Worm (Caenorhabditis elegans) whole organism, L3 larva: ENCODE results near the gene mrpl-28.

Experiments used
- R02D3.7 ChIP-seq: fragments of 150-350 bp; optimal IDR thresholded peaks from 2 replicates; lab custom pipeline; 2014; ENCODE audit warnings: missing biosample characterization, missing genetic modification characterization
- ZK546.5 ChIP-seq: sonication (generic microtip); optimal IDR thresholded peaks from 2 replicates; lab custom pipeline; 2017; ENCODE audit warnings: missing biosample characterization, missing genetic modification characterization
- aly-2 ChIP-seq: fragments of 150-350 bp; optimal IDR thresholded peaks from 2 replicates; lab custom pipeline; 2014; ENCODE audit warnings: missing biosample characterization, missing genetic modification characterization
- ama-1 ChIP-seq: fragments of 150-350 bp; optimal IDR thresholded peaks from 2 replicates; lab custom pipeline; 2018
- ceh-16 ChIP-seq: sonication (generic microtip); optimal IDR thresholded peaks from 2 replicates; lab custom pipeline; 2017; ENCODE audit warnings: missing biosample characterization, missing genetic modification characterization
- ceh-28 ChIP-seq: fragments of 150-350 bp; optimal IDR thresholded peaks from 2 replicates; lab custom pipeline; 2014; ENCODE audit warnings: missing biosample characterization, missing genetic modification reagents, missing genetic modification characterization
- ceh-9 ChIP-seq: sonication (generic microtip); optimal IDR thresholded peaks from 2 replicates; lab custom pipeline; 2018; ENCODE audit warnings: missing biosample characterization, missing genetic modification characterization
- daf-12 ChIP-seq: fragments of 150-350 bp; optimal IDR thresholded peaks from 2 replicates; lab custom pipeline; 2014; ENCODE audit warnings: missing biosample characterization, missing genetic modification reagents, missing genetic modification characterization
- elt-2 ChIP-seq: sonication (generic microtip); optimal IDR thresholded peaks from 2 replicates; lab custom pipeline; 2016; ENCODE audit warnings: missing genetic modification reagents, mild to moderate bottlenecking, missing genetic modification characterization, missing compliant biosample characterization
- elt-3 ChIP-seq, 3 experiments: fragments of 150-350 bp in 1 of 3; sonication (generic microtip) in 2 of 3; optimal IDR thresholded peaks; 2 replicates in 2 of 3; 4 replicates in 1 of 3; lab custom pipeline; 2014 to 2017; ENCODE audit warnings: missing biosample characterization in 3 of 3, missing genetic modification characterization in 3 of 3
- eor-1 ChIP-seq, 2 experiments: fragments of 150-350 bp; optimal IDR thresholded peaks; 2 replicates each; lab custom pipeline; 2014 to 2018; ENCODE audit warnings: missing biosample characterization in 2 of 2, missing genetic modification characterization in 2 of 2
- fkh-10 ChIP-seq: sonication (generic microtip); optimal IDR thresholded peaks from 2 replicates; lab custom pipeline; 2017; ENCODE audit warnings: missing biosample characterization, missing genetic modification reagents, missing genetic modification characterization
- fos-1 ChIP-seq: fragments of 150-350 bp; optimal IDR thresholded peaks from 2 replicates; lab custom pipeline; 2014; ENCODE audit warnings: missing biosample characterization, missing genetic modification characterization
- jun-1 ChIP-seq: fragments of 150-350 bp; optimal IDR thresholded peaks from 2 replicates; lab custom pipeline; 2014; ENCODE audit warnings: missing biosample characterization, missing genetic modification reagents, missing genetic modification characterization
- lin-15B ChIP-seq: fragments of 150-350 bp; optimal IDR thresholded peaks from 2 replicates; lab custom pipeline; 2014; ENCODE audit warnings: missing biosample characterization, missing genetic modification characterization
- lin-39 ChIP-seq: fragments of 150-350 bp; optimal IDR thresholded peaks from 2 replicates; lab custom pipeline; 2018; ENCODE audit warnings: missing biosample characterization, missing genetic modification reagents, missing genetic modification characterization
- lsy-12 ChIP-seq: sonication (generic microtip); optimal IDR thresholded peaks from 2 replicates; lab custom pipeline; 2016; ENCODE audit warnings: mild to moderate bottlenecking, missing genetic modification characterization, missing compliant biosample characterization
- mdl-1 ChIP-seq: fragments of 150-350 bp; optimal IDR thresholded peaks from 2 replicates; lab custom pipeline; 2014; ENCODE audit warnings: missing biosample characterization, missing genetic modification characterization
- mml-1 ChIP-seq: fragments of 150-350 bp; sonication (generic microtip); optimal IDR thresholded peaks from 3 replicates; lab custom pipeline; 2014; ENCODE audit warnings: missing biosample characterization, missing genetic modification characterization
- nfya-1 ChIP-seq: sonication (generic microtip); optimal IDR thresholded peaks from 2 replicates; lab custom pipeline; 2017; ENCODE audit warnings: missing genetic modification characterization, mild to moderate bottlenecking, missing compliant biosample characterization, antibody characterized with exemption, moderate library complexity; ENCODE audit not compliant: insufficient read depth
- nhr-11 ChIP-seq: fragments of 150-350 bp; optimal IDR thresholded peaks from 2 replicates; lab custom pipeline; 2014; ENCODE audit warnings: missing biosample characterization, missing genetic modification characterization
- nhr-12 ChIP-seq: fragments of 150-350 bp; optimal IDR thresholded peaks from 2 replicates; lab custom pipeline; 2014; ENCODE audit warnings: missing biosample characterization, missing genetic modification characterization
- nhr-23 ChIP-seq: fragments of 150-350 bp; optimal IDR thresholded peaks from 2 replicates; lab custom pipeline; 2014; ENCODE audit warnings: missing biosample characterization, missing genetic modification reagents, missing genetic modification characterization
- nhr-237 ChIP-seq: fragments of 150-350 bp; optimal IDR thresholded peaks from 2 replicates; lab custom pipeline; 2014; ENCODE audit warnings: missing biosample characterization, missing genetic modification characterization
- nhr-25 ChIP-seq: sonication (generic microtip); optimal IDR thresholded peaks from 2 replicates; lab custom pipeline; 2017; ENCODE audit warnings: missing biosample characterization, missing genetic modification characterization
- nhr-28 ChIP-seq: fragments of 150-350 bp; optimal IDR thresholded peaks from 2 replicates; lab custom pipeline; 2014; ENCODE audit warnings: missing biosample characterization, missing genetic modification characterization
- nhr-43 ChIP-seq: sonication (generic microtip); optimal IDR thresholded peaks from 2 replicates; lab custom pipeline; 2016; ENCODE audit warnings: mild to moderate bottlenecking, missing genetic modification characterization, missing compliant biosample characterization; ENCODE audit not compliant: poor library complexity, severe bottlenecking
- nhr-67 ChIP-seq: fragments of 150-350 bp; optimal IDR thresholded peaks from 2 replicates; lab custom pipeline; 2014; ENCODE audit warnings: missing biosample characterization, missing genetic modification characterization
- nhr-76 ChIP-seq: fragments of 150-350 bp; sonication (generic microtip); optimal IDR thresholded peaks from 5 replicates; lab custom pipeline; 2014; ENCODE audit warnings: missing biosample characterization, missing genetic modification characterization
- nhr-77 ChIP-seq: fragments of 150-350 bp; optimal IDR thresholded peaks from 2 replicates; lab custom pipeline; 2014; ENCODE audit warnings: missing biosample characterization, missing genetic modification characterization
- skn-1 ChIP-seq: fragments of 150-350 bp; optimal IDR thresholded peaks from 2 replicates; lab custom pipeline; 2014; ENCODE audit warnings: missing biosample characterization, missing genetic modification characterization
- snpc-4 ChIP-seq: fragments of 150-350 bp; optimal IDR thresholded peaks from 2 replicates; lab custom pipeline; 2014; ENCODE audit warnings: missing biosample characterization, missing genetic modification characterization
- unc-39 ChIP-seq: sonication (generic microtip); optimal IDR thresholded peaks from 4 replicates; lab custom pipeline; 2017; ENCODE audit warnings: missing biosample characterization, missing genetic modification characterization
- unc-62 ChIP-seq: fragments of 150-350 bp; sonication (generic microtip); optimal IDR thresholded peaks from 4 replicates; lab custom pipeline; 2014; ENCODE audit warnings: missing biosample characterization, missing genetic modification reagents, missing genetic modification characterization
- zag-1 ChIP-seq: fragments of 150-350 bp; optimal IDR thresholded peaks from 2 replicates; lab custom pipeline; 2014; ENCODE audit warnings: missing biosample characterization, missing genetic modification characterization
- ztf-11 ChIP-seq: fragments of 150-350 bp; optimal IDR thresholded peaks from 2 replicates; lab custom pipeline; 2014; ENCODE audit warnings: missing biosample characterization, missing genetic modification characterization
- ztf-4 ChIP-seq: fragments of 150-350 bp; optimal IDR thresholded peaks from 2 replicates; lab custom pipeline; 2014; ENCODE audit warnings: missing biosample characterization, missing genetic modification characterization

The mrpl-28 gene

DNA sequence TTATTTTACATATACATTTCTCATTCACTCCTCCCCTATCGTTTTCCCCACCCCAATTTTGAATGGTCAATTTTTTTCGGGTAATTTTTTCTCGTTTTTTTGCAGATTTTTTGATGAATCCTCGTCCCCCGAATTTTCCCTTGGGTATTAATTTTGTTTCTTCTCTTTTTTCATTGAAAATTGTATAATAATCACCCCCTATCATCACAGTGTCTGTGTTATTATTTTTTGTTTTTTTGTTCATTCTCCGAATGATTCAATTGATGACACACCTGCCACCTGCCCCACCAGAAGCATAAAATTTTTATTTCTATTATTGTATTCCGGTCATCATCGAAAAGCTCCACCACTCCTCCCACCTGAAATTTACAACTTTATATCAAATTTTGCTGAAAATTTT is 3.5 kb downstream of the mrpl-28 start, which contains the start of gene T25D3.3:
Gene T25D3.3 (plus strand): TSS at position 301 of the 400 bp plus-strand sequence.
- no peak for TF ChIP-seq skn-1 (tag; lab: Kevin White, UChicago)
- no peak for TF ChIP-seq ceh-9
- no peak for TF ChIP-seq elt-2 (tag; lab: Kevin White, UChicago)
- no peak for TF ChIP-seq nhr-11
- no peak for TF ChIP-seq lsy-12 (tag; lab: Kevin White, UChicago)
- no peak for TF ChIP-seq nhr-28 (tag; lab: Kevin White, UChicago)
- TF ChIP-seq nhr-12 (tag; lab: Kevin White, UChicago): no peak
- TF ChIP-seq mdl-1 (tag; lab: Kevin White, UChicago): no peak
- no peak for TF ChIP-seq nhr-76 (tag; lab: Kevin White, UChicago)
- no peak for TF ChIP-seq nhr-77 (tag; lab: Kevin White, UChicago)
- TF ChIP-seq nhr-43 (tag; lab: Kevin White, UChicago): no peak
- no peak for TF ChIP-seq nhr-25 (tag; lab: Kevin White, UChicago)
- no peak for TF ChIP-seq zag-1 (tag; lab: Kevin White, UChicago)
- TF ChIP-seq lin-39 (tag; lab: Kevin White, UChicago): no peak
- TF ChIP-seq ceh-28 (tag; lab: Kevin White, UChicago): no peak
- no peak for TF ChIP-seq unc-39 (tag; lab: Kevin White, UChicago)
- TF ChIP-seq ceh-16: no peak
- no peak for TF ChIP-seq ZK546.5

DNA sequence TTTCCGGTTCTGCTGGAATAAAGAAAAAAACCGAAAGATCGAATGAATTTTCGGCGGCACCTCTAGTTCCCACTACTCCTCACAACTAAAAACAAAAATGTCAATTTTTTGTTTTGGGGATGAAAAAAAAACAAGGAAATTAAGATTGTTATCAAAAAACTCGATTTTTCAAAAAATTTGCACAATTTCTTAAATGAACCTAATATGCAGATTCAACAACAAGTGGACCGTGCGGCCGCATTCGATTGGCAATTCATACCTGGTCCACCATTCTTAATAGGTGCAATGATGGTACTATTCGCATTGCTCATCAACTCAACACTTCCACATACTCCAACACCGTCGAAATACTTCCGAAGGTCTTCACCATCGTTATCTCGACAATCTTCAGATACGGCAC is 4.3 kb downstream of the mrpl-28 start:
- TF ChIP-seq nhr-25 (tag; lab: Kevin White, UChicago) (no peak), fos-1 (tag; lab: Kevin White, UChicago) (no peak), zag-1 (tag; lab: Kevin White, UChicago) (no peak), unc-62 (GFP tag; lab: Kevin White, UChicago) (no peak), ZK546.5 (no peak), nhr-67 (tag; lab: Kevin White, UChicago) (no peak), snpc-4 (tag; lab: Kevin White, UChicago) (no peak), nhr-237 (tag; lab: Kevin White, UChicago) (no peak), daf-12 (tag; lab: Kevin White, UChicago) (no peak), aly-2 (tag; lab: Kevin White, UChicago) (no peak), nfya-1 (tag; lab: Kevin White, UChicago) (no peak), nhr-28 (tag; lab: Kevin White, UChicago) (no peak)

- TF ChIP-seq aly-2 (tag; lab: Kevin White, UChicago) (no peak), elt-2 (tag; lab: Kevin White, UChicago) (peak; percentile 17)
Observed at ce11 chrII:146933-147332, 8.9 kb downstream of the mrpl-28 start, which contains the start of gene T25D3.4. Gene T25D3.4, plus strand, starts transcription at chrII:147233.

- no peak for TF ChIP-seq ceh-16
- TF ChIP-seq nhr-76 (tag; lab: Kevin White, UChicago): no peak
- no peak for TF ChIP-seq nhr-23 (tag; lab: Kevin White, UChicago)
- TF ChIP-seq eor-1 (tag; optimal IDR thresholded peaks at IDR 0.05; lab: Kevin White, UChicago): no peak
- TF ChIP-seq ama-1 (lab: Kevin White, UChicago): no peak
- no peak for TF ChIP-seq ztf-11 (tag; lab: Kevin White, UChicago)
- TF ChIP-seq aly-2 (tag; lab: Kevin White, UChicago): no peak
- no peak for TF ChIP-seq unc-39 (tag; lab: Kevin White, UChicago)
- no peak for TF ChIP-seq nhr-12 (tag; lab: Kevin White, UChicago)
- no peak for TF ChIP-seq lin-15B (tag; lab: Kevin White, UChicago)
- TF ChIP-seq ztf-4 (tag; lab: Kevin White, UChicago): no peak
- TF ChIP-seq jun-1 (tag; lab: Kevin White, UChicago): no peak
- no peak for TF ChIP-seq nhr-43 (tag; lab: Kevin White, UChicago)
- no peak for TF ChIP-seq mml-1 (tag; lab: Kevin White, UChicago)
- TF ChIP-seq unc-62 (GFP tag; lab: Kevin White, UChicago): no peak
- no peak for TF ChIP-seq elt-3 (tag; optimal IDR thresholded peaks at IDR 0.05; lab: Kevin White, UChicago)
- no peak for TF ChIP-seq R02D3.7 (tag; lab: Kevin White, UChicago)
- TF ChIP-seq fkh-10: no peak
- TF ChIP-seq nhr-77 (tag; lab: Kevin White, UChicago): no peak
Observed at ce11 chrII:135166-135565, 20.6 kb downstream of the mrpl-28 start, which contains the start of gene K10B4.1. Gene K10B4.1, plus strand, starts transcription at chrII:135466.
